Fruit fly (Drosophila melanogaster) whole organism, embryonic: ENCODE data around the gene Cchl.

Experiments
- Aef1 ChIP-seq: fragments of 200-800 bp; sonication (Bioruptor generic); IDR thresholded peaks from 3 replicates; pipeline ENCODE4 v1.3.6; 2022; ENCODE audit warnings: missing biosample characterization, missing genetic modification characterization
- Antp ChIP-seq: fragments of 200-800 bp; sonication (Bioruptor generic); optimal IDR thresholded peaks from 3 replicates; lab custom pipeline; 2016; ENCODE audit warnings: missing biosample characterization, missing genetic modification characterization
- Atf-2 ChIP-seq: fragments of 200-800 bp; sonication (Bioruptor generic); optimal IDR thresholded peaks from 2 replicates; lab custom pipeline; 2016; ENCODE audit warnings: missing biosample characterization, missing genetic modification characterization
- Atf6 ChIP-seq: fragments of 200-800 bp; sonication (Bioruptor generic); IDR thresholded peaks from 2 replicates; pipeline ENCODE4 v1.3.6; 2022; ENCODE audit warnings: missing biosample characterization, missing genetic modification characterization
- C15 ChIP-seq: fragments of 200-800 bp; sonication (Bioruptor generic); IDR thresholded peaks from 3 replicates; pipeline ENCODE4 v1.3.6; 2022; ENCODE audit warnings: missing biosample characterization, missing genetic modification characterization
- CG10147 ChIP-seq: fragments of 200-800 bp; sonication (Bioruptor generic); optimal IDR thresholded peaks from 2 replicates; lab custom pipeline; 2019; ENCODE audit warnings: missing biosample characterization, mild to moderate bottlenecking, missing genetic modification characterization, moderate library complexity
- CG10321 ChIP-seq: fragments of 200-800 bp; sonication (Bioruptor generic); IDR thresholded peaks from 2 replicates; pipeline ENCODE4 v1.3.6; 2022; ENCODE audit warnings: missing biosample characterization, missing genetic modification characterization
- CG10366 ChIP-seq: fragments of 200-800 bp; sonication (Bioruptor generic); IDR thresholded peaks from 2 replicates; pipeline ENCODE4 v1.3.6; 2022; ENCODE audit warnings: missing biosample characterization, missing genetic modification characterization
- CG10462 ChIP-seq: fragments of 200-800 bp; sonication (Bioruptor generic); optimal IDR thresholded peaks from 2 replicates; lab custom pipeline; 2016; ENCODE audit warnings: missing biosample characterization, missing genetic modification characterization
- CG11456 ChIP-seq: fragments of 200-800 bp; sonication (Bioruptor generic); IDR thresholded peaks from 3 replicates; pipeline ENCODE4 v1.3.6; 2022; ENCODE audit warnings: missing biosample characterization, missing genetic modification characterization
- CG12219 ChIP-seq: fragments of 200-800 bp; sonication (Bioruptor generic); optimal IDR thresholded peaks from 3 replicates; lab custom pipeline; 2018; ENCODE audit warnings: missing biosample characterization, mild to moderate bottlenecking, missing genetic modification characterization
- CG12299 ChIP-seq: fragments of 200-800 bp; sonication (Bioruptor generic); optimal IDR thresholded peaks from 2 replicates; lab custom pipeline; 2018; ENCODE audit warnings: missing biosample characterization, mild to moderate bottlenecking, missing genetic modification characterization
- CG16863 ChIP-seq: fragments of 200-800 bp; sonication (Bioruptor generic); optimal IDR thresholded peaks from 3 replicates; lab custom pipeline; 2016; ENCODE audit warnings: missing biosample characterization, missing genetic modification characterization
- CG17568 ChIP-seq: fragments of 200-800 bp; sonication (Bioruptor generic); optimal IDR thresholded peaks from 2 replicates; lab custom pipeline; 2018; ENCODE audit warnings: missing biosample characterization, mild to moderate bottlenecking, missing genetic modification characterization, moderate library complexity
- CG2129 ChIP-seq: fragments of 200-800 bp; sonication (Bioruptor generic); IDR thresholded peaks from 2 replicates; pipeline ENCODE4 v1.3.6; 2022; ENCODE audit warnings: missing biosample characterization, missing genetic modification characterization; ENCODE audit not compliant: partially characterized antibody
- CG2678 ChIP-seq: fragments of 200-800 bp; sonication (Bioruptor generic); optimal IDR thresholded peaks from 3 replicates; lab custom pipeline; 2019; ENCODE audit warnings: missing biosample characterization, mild to moderate bottlenecking, missing genetic modification characterization, moderate library complexity
- CG32532 ChIP-seq: fragments of 200-800 bp; sonication (Bioruptor generic); IDR thresholded peaks from 2 replicates; pipeline ENCODE4 v1.3.6; 2022; ENCODE audit warnings: missing biosample characterization, missing genetic modification characterization
- CG8281 ChIP-seq: fragments of 200-800 bp; sonication (Bioruptor generic); optimal IDR thresholded peaks from 2 replicates; lab custom pipeline; 2018; ENCODE audit warnings: missing biosample characterization, mild to moderate bottlenecking, missing genetic modification characterization, moderate library complexity
- CG8290 ChIP-seq, 3 experiments: fragments of 200-800 bp; sonication (Bioruptor generic); optimal IDR thresholded peaks; 2 replicates each; lab custom pipeline; 2016 to 2019; ENCODE audit warnings: missing biosample characterization in 3 of 3, missing genetic modification characterization in 3 of 3, mild to moderate bottlenecking in 2 of 3, moderate library complexity in 1 of 3
- CG8765 ChIP-seq: fragments of 200-800 bp; sonication (Bioruptor generic); IDR thresholded peaks from 2 replicates; pipeline ENCODE4 v1.3.6; 2022; ENCODE audit warnings: missing biosample characterization, missing genetic modification characterization
- CG9727 ChIP-seq: fragments of 200-800 bp; sonication (Bioruptor generic); optimal IDR thresholded peaks from 3 replicates; lab custom pipeline; 2017; ENCODE audit warnings: missing biosample characterization, mild to moderate bottlenecking, missing genetic modification characterization
- CrebB ChIP-seq: fragments of 200-800 bp; sonication (Bioruptor generic); optimal IDR thresholded peaks from 3 replicates; lab custom pipeline; 2018; ENCODE audit warnings: missing biosample characterization, mild to moderate bottlenecking, missing genetic modification characterization
- Drgx ChIP-seq: fragments of 200-800 bp; sonication (Bioruptor generic); IDR thresholded peaks from 2 replicates; pipeline ENCODE4 v1.3.6; 2022; ENCODE audit warnings: missing biosample characterization, missing genetic modification characterization
- E2f2 ChIP-seq: fragments of 200-800 bp; sonication (Bioruptor generic); IDR thresholded peaks from 2 replicates; pipeline ENCODE4 v1.3.6; 2022; ENCODE audit warnings: missing biosample characterization, missing genetic modification characterization
- Ets65A ChIP-seq: fragments of 200-800 bp; sonication (Bioruptor generic); peaks from one replicate; lab custom pipeline; 2016; ENCODE audit warnings: missing biosample characterization, missing genetic modification characterization
- Fer1 ChIP-seq: fragments of 200-800 bp; sonication (Bioruptor generic); optimal IDR thresholded peaks from 2 replicates; lab custom pipeline; 2017; ENCODE audit warnings: missing biosample characterization, mild to moderate bottlenecking, missing genetic modification characterization
- Hmr ChIP-seq: fragments of 200-800 bp; sonication (Bioruptor generic); optimal IDR thresholded peaks from 3 replicates; lab custom pipeline; 2017; ENCODE audit warnings: mild to moderate bottlenecking, missing biosample characterization, missing genetic modification reagents, missing genetic modification characterization
- Hr3 ChIP-seq: fragments of 200-800 bp; sonication (Bioruptor generic); optimal IDR thresholded peaks from 3 replicates; lab custom pipeline; 2016; ENCODE audit warnings: missing biosample characterization, missing genetic modification characterization
- Hsf ChIP-seq: fragments of 200-800 bp; sonication (Bioruptor generic); optimal IDR thresholded peaks from 3 replicates; lab custom pipeline; 2016; ENCODE audit warnings: missing biosample characterization, missing genetic modification characterization
- Neu2 ChIP-seq: fragments of 200-800 bp; sonication (Bioruptor generic); optimal IDR thresholded peaks from 3 replicates; lab custom pipeline; 2016; ENCODE audit warnings: missing biosample characterization, missing genetic modification characterization, borderline replicate concordance
- Poxn ChIP-seq: fragments of 200-800 bp; sonication (Bioruptor generic); IDR thresholded peaks from 2 replicates; pipeline ENCODE4 v1.3.6; 2022; ENCODE audit warnings: missing biosample characterization, missing genetic modification characterization
- Rx ChIP-seq: fragments of 200-800 bp; sonication (Bioruptor generic); IDR thresholded peaks from 2 replicates; pipeline ENCODE4 v1.3.6; 2022; ENCODE audit warnings: missing biosample characterization, missing genetic modification characterization
- Six4 ChIP-seq: fragments of 200-800 bp; sonication (Bioruptor generic); optimal IDR thresholded peaks from 2 replicates; lab custom pipeline; 2016; ENCODE audit warnings: missing biosample characterization, missing genetic modification characterization
- Sry-δ ChIP-seq: fragments of 200-800 bp; sonication (Bioruptor generic); optimal IDR thresholded peaks from 2 replicates; lab custom pipeline; 2016; ENCODE audit warnings: missing biosample characterization, missing genetic modification characterization
- ap ChIP-seq: fragments of 200-800 bp; sonication (Bioruptor generic); IDR thresholded peaks from 2 replicates; pipeline ENCODE4 v1.3.6; 2022; ENCODE audit warnings: missing biosample characterization, missing genetic modification characterization
- fu2 ChIP-seq: fragments of 200-800 bp; sonication (Bioruptor generic); optimal IDR thresholded peaks from 2 replicates; lab custom pipeline; 2016; ENCODE audit warnings: missing biosample characterization, missing genetic modification characterization
- gce ChIP-seq: fragments of 200-800 bp; sonication (Bioruptor generic); IDR thresholded peaks from 3 replicates; pipeline ENCODE4 v1.3.6; 2022; ENCODE audit warnings: missing biosample characterization, missing genetic modification characterization
- klu ChIP-seq: fragments of 200-800 bp; sonication (Bioruptor generic); IDR thresholded peaks from 2 replicates; pipeline ENCODE4 v1.3.6; 2022; ENCODE audit warnings: missing biosample characterization, missing genetic modification characterization
- knrl ChIP-seq: fragments of 200-800 bp; sonication (Bioruptor generic); IDR thresholded peaks from 3 replicates; pipeline ENCODE4 v1.3.6; 2022; ENCODE audit warnings: missing biosample characterization, missing genetic modification characterization; ENCODE audit not compliant: partially characterized antibody
- lilli ChIP-seq: fragments of 200-800 bp; sonication (Bioruptor generic); optimal IDR thresholded peaks from 3 replicates; lab custom pipeline; 2016; ENCODE audit warnings: missing biosample characterization, missing genetic modification characterization
- mirr ChIP-seq: fragments of 200-800 bp; sonication (Bioruptor generic); optimal IDR thresholded peaks from 3 replicates; lab custom pipeline; 2018; ENCODE audit warnings: missing biosample characterization, mild to moderate bottlenecking, missing genetic modification characterization
- nmo ChIP-seq: fragments of 200-800 bp; sonication (Bioruptor generic); optimal IDR thresholded peaks from 2 replicates; lab custom pipeline; 2018; ENCODE audit warnings: missing biosample characterization, mild to moderate bottlenecking, missing genetic modification characterization, moderate library complexity
- onecut ChIP-seq: fragments of 200-800 bp; sonication (Bioruptor generic); IDR thresholded peaks from 2 replicates; pipeline ENCODE4 v1.3.6; 2022; ENCODE audit warnings: missing biosample characterization, missing genetic modification characterization
- otp ChIP-seq: fragments of 200-800 bp; sonication (Bioruptor generic); IDR thresholded peaks from 3 replicates; pipeline ENCODE4, ENCODE4 v1.3.6; 2022; ENCODE audit warnings: missing biosample characterization, missing genetic modification characterization
- peb ChIP-seq: fragments of 200-800 bp; sonication (Bioruptor generic); IDR thresholded peaks from 2 replicates; pipeline ENCODE4 v1.3.6; 2022; ENCODE audit warnings: missing biosample characterization, missing genetic modification characterization
- pfk ChIP-seq: fragments of 200-800 bp; sonication (Bioruptor generic); optimal IDR thresholded peaks from 2 replicates; lab custom pipeline; 2018; ENCODE audit warnings: missing biosample characterization, mild to moderate bottlenecking, missing genetic modification characterization, moderate library complexity
- repo ChIP-seq: fragments of 200-800 bp; sonication (Bioruptor generic); optimal IDR thresholded peaks from 2 replicates; lab custom pipeline; 2016; ENCODE audit warnings: missing biosample characterization, missing genetic modification characterization
- sc ChIP-seq, 3 experiments: fragments of >200 bp in 2 of 3; fragments of 200-800 bp in 1 of 3; sonication (Bioruptor generic) in 1 of 3; optimal IDR thresholded peaks; 2 replicates in 2 of 3; 3 replicates in 1 of 3; lab custom pipeline; 2017; ENCODE audit warnings: mild to moderate bottlenecking in 1 of 3, missing biosample characterization in 1 of 3, missing genetic modification characterization in 1 of 3, missing genetic modification reagents in 1 of 3
- sisA ChIP-seq: fragments of 200-800 bp; sonication (Bioruptor generic); IDR thresholded peaks from 2 replicates; pipeline ENCODE4 v1.3.6; 2022; ENCODE audit warnings: missing biosample characterization, missing genetic modification characterization
- sug ChIP-seq: fragments of 200-800 bp; optimal IDR thresholded peaks from 2 replicates; lab custom pipeline; 2019; ENCODE audit warnings: missing biosample characterization, mild to moderate bottlenecking, missing genetic modification characterization, moderate library complexity
- twi ChIP-seq: fragments of 200-800 bp; optimal IDR thresholded peaks from 2 replicates; lab custom pipeline; 2019; ENCODE audit warnings: missing biosample characterization, mild to moderate bottlenecking, missing genetic modification characterization, moderate library complexity
- tx ChIP-seq: fragments of 200-800 bp; sonication (Bioruptor generic); optimal IDR thresholded peaks from 2 replicates; lab custom pipeline; 2016; ENCODE audit warnings: missing biosample characterization, missing genetic modification characterization

The Cchl gene

dm6 chr3R:22025320-22025719 is 2.0 kb downstream of the Cchl start, which contains the start of gene CG6028 (continued):
- no peak for TF ChIP-seq CG8281 (tag; lab: Kevin White, UChicago)
- no peak for TF ChIP-seq CG10147 (GFP tag; lab: Kevin White, UChicago)
- peak; percentile 55 for TF ChIP-seq Hr3 (GFP tag; lab: Kevin White, UChicago)
- TF ChIP-seq C15 (GFP tag; lab: Robert Waterston, UW): no peak
- TF ChIP-seq CG17568 (GFP tag; lab: Kevin White, UChicago): no peak
- no peak for TF ChIP-seq CrebB (tag; lab: Kevin White, UChicago)
- no peak for TF ChIP-seq Aef1 (GFP tag; lab: Robert Waterston, UW)
- no peak for TF ChIP-seq nmo (GFP tag; lab: Kevin White, UChicago)
- no peak for TF ChIP-seq sisA (GFP tag; lab: Robert Waterston, UW)
- TF ChIP-seq fu2: peak; percentile 3
- TF ChIP-seq tx (GFP tag; lab: Kevin White, UChicago): no peak
- no peak for TF ChIP-seq twi (tag; lab: Kevin White, UChicago)
- peak; percentile 33 for TF ChIP-seq Antp
- peak; percentile 43; the same call in 1 of the 3 replicates for TF ChIP-seq otp (GFP tag; lab: Robert Waterston, UW)
- no peak for TF ChIP-seq Hmr (GFP tag; lab: Kevin White, UChicago)
- no peak for TF ChIP-seq CG12299 (tag; lab: Kevin White, UChicago)
- no peak; the same call in 1 of the 2 replicates for TF ChIP-seq E2f2 (GFP tag; lab: Robert Waterston, UW)
- no peak for TF ChIP-seq CG11456 (GFP tag; lab: Robert Waterston, UW)
- TF ChIP-seq pfk: no peak
- no peak for TF ChIP-seq sug
- no peak for TF ChIP-seq klu
- no peak for TF ChIP-seq Poxn (GFP tag; lab: Robert Waterston, UW)
- TF ChIP-seq CG10321: no peak
- no peak for TF ChIP-seq mirr (GFP tag; lab: Kevin White, UChicago)
- TF ChIP-seq CG8290 (GFP tag; optimal IDR thresholded peaks at IDR 0.05; lab: Kevin White, UChicago): no peak
- TF ChIP-seq CG8290 (tag; optimal IDR thresholded peaks at IDR 0.05; lab: Kevin White, UChicago): peak in 1 of 2 experiments; percentile 70
- no peak for TF ChIP-seq repo (GFP tag; lab: Kevin White, UChicago)
- TF ChIP-seq CG16863 (GFP tag; lab: Kevin White, UChicago): no peak
- no peak for TF ChIP-seq Fer1
- TF ChIP-seq gce (GFP tag; lab: Robert Waterston, UW): no peak
- no peak for TF ChIP-seq CG8765 (GFP tag; lab: Robert Waterston, UW)
- peak; percentile 33; the same call in 1 of the 2 replicates for TF ChIP-seq Drgx (GFP tag; lab: Robert Waterston, UW)
- peak; percentile 51 for TF ChIP-seq Ets65A (GFP tag; lab: Kevin White, UChicago)
- no peak for TF ChIP-seq onecut (GFP tag; lab: Robert Waterston, UW)
- TF ChIP-seq CG32532 (GFP tag; lab: Robert Waterston, UW): peak; percentile 63
- TF ChIP-seq Atf-2 (GFP tag; lab: Kevin White, UChicago): no peak
- TF ChIP-seq Hsf (GFP tag; lab: Kevin White, UChicago): peak; percentile 7
- no peak for TF ChIP-seq CG12219 (GFP tag; lab: Kevin White, UChicago)
- TF ChIP-seq Neu2 (GFP tag; lab: Kevin White, UChicago): no peak
- TF ChIP-seq Six4 (GFP tag; lab: Kevin White, UChicago): no peak
- no peak for TF ChIP-seq CG10462 (GFP tag; lab: Kevin White, UChicago)
- TF ChIP-seq ap (GFP tag; lab: Robert Waterston, UW): no peak
- TF ChIP-seq CG2129 (GFP tag; lab: Robert Waterston, UW): no peak
- peak; percentile 53 for TF ChIP-seq lilli (GFP tag; lab: Kevin White, UChicago)
- no peak for TF ChIP-seq peb (GFP tag; lab: Robert Waterston, UW)
- no peak for TF ChIP-seq sc (optimal IDR thresholded peaks at IDR 0.05; lab: Kevin White, UChicago)
- no peak for TF ChIP-seq sc (GFP tag; optimal IDR thresholded peaks at IDR 0.05; lab: Kevin White, UChicago)
- no peak for TF ChIP-seq Rx (GFP tag; lab: Robert Waterston, UW)
- TF ChIP-seq CG10366 (GFP tag; lab: Robert Waterston, UW): no peak
- no peak for TF ChIP-seq CG9727 (GFP tag; lab: Kevin White, UChicago)
- peak; percentile 19 for TF ChIP-seq CG2678 (tag; lab: Kevin White, UChicago)
- TF ChIP-seq Sry-δ (GFP tag; lab: Kevin White, UChicago): peak; percentile 5
- TF ChIP-seq Atf6 (GFP tag; lab: Robert Waterston, UW): peak; percentile 35; the same call in 1 of the 2 replicates
- no peak for TF ChIP-seq knrl (GFP tag; lab: Robert Waterston, UW)
